Worm (Caenorhabditis elegans) whole organism, L1 larva: ENCODE data around the gene ptr-4.

ENCODE experiments used
- alr-1 ChIP-seq: fragments of 200-800 bp; sonication (Bioruptor generic); optimal IDR thresholded peaks from 2 replicates; lab custom pipeline; 2018; ENCODE audit warnings: borderline replicate concordance, mild to moderate bottlenecking, missing genetic modification characterization, missing compliant biosample characterization
- blmp-1 ChIP-seq: fragments of 150-350 bp; optimal IDR thresholded peaks from 2 replicates; lab custom pipeline; 2014; ENCODE audit warnings: missing biosample characterization, missing genetic modification characterization
- lin-14 ChIP-seq: fragments of 200-800 bp; sonication (Bioruptor generic); optimal IDR thresholded peaks from 2 replicates; lab custom pipeline; 2018; ENCODE audit warnings: mild to moderate bottlenecking, missing genetic modification characterization, moderate library complexity, missing compliant biosample characterization
- nhr-85 ChIP-seq: sonication (generic microtip); peaks from one replicate; lab custom pipeline; 2016; ENCODE audit warnings: missing genetic modification characterization, inconsistent platforms, missing compliant biosample characterization
- vab-15 ChIP-seq: sonication (generic microtip); optimal IDR thresholded peaks from 2 replicates; lab custom pipeline; 2017; ENCODE audit warnings: missing genotype, mild to moderate bottlenecking, missing genetic modification characterization, missing compliant biosample characterization

ptr-4 gene

ce11 chrX:6015096-6015495 lies 50.7 kb downstream of the ptr-4 start, which contains the start of gene C09B8.8:
Gene C09B8.8 (plus strand): TSS chrX:6015492.
- TF ChIP-seq blmp-1: peak; percentile 12
- TF ChIP-seq vab-15: no peak
- no peak for TF ChIP-seq alr-1 (tag; lab: Kevin White, UChicago)
- peak; percentile 46 for TF ChIP-seq lin-14 (GFP tag; lab: Kevin White, UChicago)
- TF ChIP-seq nhr-85 (tag; lab: Kevin White, UChicago): peak; percentile 59
- TF ChIP-seq, all 84 proteins: peak for 3
